Worm (Caenorhabditis elegans): ENCODE measurements around the gene jud-4.

Gene jud-4

ce11 chrX:15277714-15278187, 6.2 kb upstream of the jud-4 start, which contains the start of gene kin-20:
kin-20 (minus strand) TSS chrX:15277764.
- no peak for TF ChIP-seq hmbx-1 (tag; optimal IDR thresholded peaks at IDR 0.05)
- TF ChIP-seq tra-4 (tag; optimal IDR thresholded peaks at IDR 0.05) = no peak
- no peak for TF ChIP-seq ceh-36 (tag; optimal IDR thresholded peaks at IDR 0.05)
- TF ChIP-seq F13C5.2 (tag; optimal IDR thresholded peaks at IDR 0.05) = no peak
- no peak for TF ChIP-seq B0310.2 (tag; optimal IDR thresholded peaks at IDR 0.05)
- TF ChIP-seq hnd-1 (tag; optimal IDR thresholded peaks at IDR 0.05) = no peak
- TF ChIP-seq aly-1 (tag; optimal IDR thresholded peaks at IDR 0.05) = no peak
- TF ChIP-seq ets-7 (tag; optimal IDR thresholded peaks at IDR 0.05) = no peak
- no peak for TF ChIP-seq sea-1 (GFP tag; conservative IDR thresholded peaks at IDR 0.05)
- no peak for TF ChIP-seq ama-1 (optimal IDR thresholded peaks at IDR 0.05)
- 0 out of 2 replicates have a peak, but pooled peaks have one; percentile 18 for TF ChIP-seq tbx-37 (GFP tag; conservative IDR thresholded peaks at IDR 0.05)
- peak; percentile 76 for TF ChIP-seq hmg-4 (GFP tag; optimal IDR thresholded peaks at IDR 0.05)
- TF ChIP-seq pes-1 (GFP tag; IDR thresholded peaks at IDR 0.05) = no peak
- no peak for TF ChIP-seq tbx-11 (GFP tag; IDR thresholded peaks at IDR 0.05)
- no peak for TF ChIP-seq flt-1 (GFP tag; IDR thresholded peaks at IDR 0.05)
- no peak for TF ChIP-seq ceh-13 (GFP tag; optimal IDR thresholded peaks at IDR 0.05)

ce11 chrX:15278593-15278992, 5.3 kb upstream of the jud-4 start:
- TF ChIP-seq F13C5.2 (tag; optimal IDR thresholded peaks at IDR 0.05) (no peak), ceh-13 (GFP tag; optimal IDR thresholded peaks at IDR 0.05) (no peak), pes-1 (GFP tag; IDR thresholded peaks at IDR 0.05) (no peak), sea-1 (GFP tag; conservative IDR thresholded peaks at IDR 0.05) (no peak), B0310.2 (tag; optimal IDR thresholded peaks at IDR 0.05) (no peak), tbx-37 (GFP tag; conservative IDR thresholded peaks at IDR 0.05) (no peak), hmbx-1 (tag; optimal IDR thresholded peaks at IDR 0.05) (no peak), ets-7 (tag; optimal IDR thresholded peaks at IDR 0.05) (no peak), aly-1 (tag; optimal IDR thresholded peaks at IDR 0.05) (no peak)

- no peak for TF ChIP-seq pes-1 (GFP tag; IDR thresholded peaks at IDR 0.05)
- peak; percentile 47 for TF ChIP-seq hmg-4 (GFP tag; optimal IDR thresholded peaks at IDR 0.05)
- TF ChIP-seq ceh-36 (tag; optimal IDR thresholded peaks at IDR 0.05) = peak; percentile 4
- no peak for TF ChIP-seq ceh-13 (GFP tag; optimal IDR thresholded peaks at IDR 0.05)
Observed at ce11 chrX:15279301-15279700, 4.6 kb upstream of the jud-4 start.

- TF ChIP-seq hnd-1 (tag; optimal IDR thresholded peaks at IDR 0.05) = no peak
- TF ChIP-seq hmbx-1 (tag; optimal IDR thresholded peaks at IDR 0.05) = no peak
- TF ChIP-seq sea-1 (GFP tag; conservative IDR thresholded peaks at IDR 0.05) = no peak
- no peak for TF ChIP-seq aly-1 (tag; optimal IDR thresholded peaks at IDR 0.05)
- TF ChIP-seq tbx-37 (GFP tag; conservative IDR thresholded peaks at IDR 0.05) = no peak
- no peak for TF ChIP-seq tra-4 (tag; optimal IDR thresholded peaks at IDR 0.05)
- no peak for TF ChIP-seq pes-1 (GFP tag; IDR thresholded peaks at IDR 0.05)
- no peak for TF ChIP-seq hmg-4 (GFP tag; optimal IDR thresholded peaks at IDR 0.05)
- no peak for TF ChIP-seq tbx-11 (GFP tag; IDR thresholded peaks at IDR 0.05)
- TF ChIP-seq F13C5.2 (tag; optimal IDR thresholded peaks at IDR 0.05) = no peak
- no peak for TF ChIP-seq B0310.2 (tag; optimal IDR thresholded peaks at IDR 0.05)
- no peak for TF ChIP-seq ceh-13 (GFP tag; optimal IDR thresholded peaks at IDR 0.05)
- no peak for TF ChIP-seq flt-1 (GFP tag; IDR thresholded peaks at IDR 0.05)
- TF ChIP-seq ets-7 (tag; optimal IDR thresholded peaks at IDR 0.05) = no peak
- no peak for TF ChIP-seq scrt-1 (GFP tag; IDR thresholded peaks at IDR 0.05)
- TF ChIP-seq ama-1 (optimal IDR thresholded peaks at IDR 0.05) = no peak
- TF ChIP-seq ceh-36 (tag; optimal IDR thresholded peaks at IDR 0.05) = no peak
Observed at ce11 chrX:15280318-15280717, 3.6 kb upstream of the jud-4 start.

ce11 chrX:15281248-15281647, 2.7 kb upstream of the jud-4 start:
- peak; percentile 42 for TF ChIP-seq hmg-4 (GFP tag; optimal IDR thresholded peaks at IDR 0.05)
- no peak for TF ChIP-seq scrt-1 (GFP tag; IDR thresholded peaks at IDR 0.05)
- TF ChIP-seq hnd-1 (tag; optimal IDR thresholded peaks at IDR 0.05) = no peak

- TF ChIP-seq tbx-37 (GFP tag; conservative IDR thresholded peaks at IDR 0.05) (no peak), B0310.2 (tag; optimal IDR thresholded peaks at IDR 0.05) (no peak), ceh-13 (GFP tag; optimal IDR thresholded peaks at IDR 0.05) (no peak), tra-4 (tag; optimal IDR thresholded peaks at IDR 0.05) (no peak), hmg-4 (GFP tag; optimal IDR thresholded peaks at IDR 0.05) (no peak), tbx-11 (GFP tag; IDR thresholded peaks at IDR 0.05) (no peak), F13C5.2 (tag; optimal IDR thresholded peaks at IDR 0.05) (no peak), pes-1 (GFP tag; IDR thresholded peaks at IDR 0.05) (no peak)
Observed at ce11 chrX:15285554-15285953, 1.6 kb downstream of the jud-4 start.

ce11 chrX:15297396-15297827, 13.5 kb downstream of the jud-4 start:
- TF ChIP-seq hmbx-1 (tag; optimal IDR thresholded peaks at IDR 0.05) (peak; percentile 37), tbx-37 (GFP tag; conservative IDR thresholded peaks at IDR 0.05) (peak; percentile 79), F13C5.2 (tag; optimal IDR thresholded peaks at IDR 0.05) (peak; percentile 64), hmg-4 (GFP tag; optimal IDR thresholded peaks at IDR 0.05) (peak; percentile 78), pes-1 (GFP tag; IDR thresholded peaks at IDR 0.05) (peak; percentile 87), flt-1 (GFP tag; IDR thresholded peaks at IDR 0.05) (peak; percentile 77), ets-7 (tag; optimal IDR thresholded peaks at IDR 0.05) (peak; percentile 27), ceh-13 (GFP tag; optimal IDR thresholded peaks at IDR 0.05) (peak; percentile 69), tbx-11 (GFP tag; IDR thresholded peaks at IDR 0.05) (peak; percentile 85), ama-1 (optimal IDR thresholded peaks at IDR 0.05) (no peak), aly-1 (tag; optimal IDR thresholded peaks at IDR 0.05) (peak; percentile 85), hnd-1 (tag; optimal IDR thresholded peaks at IDR 0.05) (peak; percentile 55), tra-4 (tag; optimal IDR thresholded peaks at IDR 0.05) (no peak), B0310.2 (tag; optimal IDR thresholded peaks at IDR 0.05) (peak; percentile 77), sea-1 (GFP tag; conservative IDR thresholded peaks at IDR 0.05) (peak; percentile 84), scrt-1 (GFP tag; IDR thresholded peaks at IDR 0.05) (peak; percentile 86), ceh-36 (tag; optimal IDR thresholded peaks at IDR 0.05) (peak; percentile 75)

DNA sequence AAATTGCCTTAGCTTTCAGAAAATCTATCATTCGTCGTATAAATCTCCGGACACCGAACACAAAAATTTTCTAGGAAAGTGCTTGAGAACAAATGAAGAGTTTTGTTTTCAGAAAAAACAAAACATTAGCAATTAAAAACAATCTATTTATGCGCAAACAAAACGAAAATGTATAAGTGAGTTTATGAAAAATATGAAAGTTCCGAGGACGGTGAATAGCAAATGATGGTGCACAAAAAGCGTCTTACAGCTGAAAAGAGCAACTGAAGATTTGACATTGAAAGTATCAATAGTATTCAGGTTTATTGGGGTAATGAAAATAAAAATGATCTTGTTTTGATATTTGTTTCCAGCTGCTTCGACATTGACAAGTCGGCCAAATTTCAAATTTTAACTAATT, 16.1 kb downstream of the jud-4 start:
- TF ChIP-seq flt-1 (GFP tag; IDR thresholded peaks at IDR 0.05) (no peak), ceh-36 (tag; optimal IDR thresholded peaks at IDR 0.05) (no peak), aly-1 (tag; optimal IDR thresholded peaks at IDR 0.05) (no peak), B0310.2 (tag; optimal IDR thresholded peaks at IDR 0.05) (no peak), F13C5.2 (tag; optimal IDR thresholded peaks at IDR 0.05) (no peak), tbx-11 (GFP tag; IDR thresholded peaks at IDR 0.05) (no peak), ama-1 (optimal IDR thresholded peaks at IDR 0.05) (no peak), hmbx-1 (tag; optimal IDR thresholded peaks at IDR 0.05) (no peak), hnd-1 (tag; optimal IDR thresholded peaks at IDR 0.05) (no peak), scrt-1 (GFP tag; IDR thresholded peaks at IDR 0.05) (no peak), pes-1 (GFP tag; IDR thresholded peaks at IDR 0.05) (no peak), tra-4 (tag; optimal IDR thresholded peaks at IDR 0.05) (no peak), sea-1 (GFP tag; conservative IDR thresholded peaks at IDR 0.05) (no peak), ceh-13 (GFP tag; optimal IDR thresholded peaks at IDR 0.05) (no peak), tbx-37 (GFP tag; conservative IDR thresholded peaks at IDR 0.05) (no peak), hmg-4 (GFP tag; optimal IDR thresholded peaks at IDR 0.05) (no peak)
